Worm (Caenorhabditis elegans): Measurements from ENCODE around the gene gld-3.

The gld-3 gene

DNA sequence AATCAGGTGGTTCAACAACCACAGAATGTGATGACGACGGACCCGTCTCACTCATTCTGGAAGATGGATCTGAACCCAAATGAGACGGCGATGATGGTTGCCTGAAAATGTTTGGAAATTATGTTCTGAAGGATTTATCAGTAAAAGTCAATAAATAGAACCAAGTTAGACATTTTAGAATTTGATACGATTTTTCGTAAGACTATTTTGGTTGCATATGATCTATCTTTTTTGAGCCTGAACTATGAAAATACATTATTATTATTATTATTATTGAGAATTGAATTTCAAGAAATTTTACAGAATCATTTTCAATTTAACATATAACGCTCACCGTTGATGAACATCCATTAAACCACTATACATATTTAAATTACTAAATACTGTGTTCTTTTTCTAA, 22.5 kb upstream of the gld-3 start, which contains the start of gene F10E7.9:
Gene F10E7.9 (minus strand): TSS at position 101 of the 400 bp plus-strand sequence.
- no peak for TF ChIP-seq dao-5 (tag; optimal IDR thresholded peaks at IDR 0.05)
- no peak for TF ChIP-seq W03F9.2 (tag; optimal IDR thresholded peaks at IDR 0.05)
- no peak for TF ChIP-seq him-1 (tag; optimal IDR thresholded peaks at IDR 0.05)

DNA sequence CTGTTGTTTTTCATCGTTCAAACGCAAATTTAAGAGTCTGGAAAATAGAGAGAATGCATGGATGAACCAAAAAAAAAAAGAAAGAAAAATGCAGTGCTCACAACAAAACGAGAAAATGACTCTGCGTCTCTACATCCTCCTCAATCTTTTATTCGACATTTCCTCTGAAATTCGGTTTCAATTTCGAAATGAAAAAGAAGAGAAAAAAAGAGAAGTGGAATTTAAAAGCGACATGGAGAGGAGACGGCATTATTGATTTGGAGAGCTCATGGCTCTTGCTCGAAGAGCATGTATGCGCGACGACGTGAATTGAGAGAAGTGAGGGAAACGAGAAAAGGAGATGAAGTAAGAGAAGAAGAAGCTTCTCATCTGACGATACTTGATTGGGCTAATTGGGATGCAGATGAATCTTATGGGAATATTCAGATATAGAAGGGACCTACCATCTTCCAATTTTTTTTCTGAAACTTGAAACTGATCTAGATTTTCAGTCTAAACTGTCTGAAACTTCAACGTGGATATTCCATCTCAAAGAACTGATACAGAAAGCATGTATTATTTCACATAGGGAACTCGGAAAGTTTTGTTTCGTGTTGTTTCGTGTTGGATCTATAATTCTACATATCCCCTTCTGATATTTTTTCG, 21.3 kb upstream of the gld-3 start:
- TF ChIP-seq him-1 (tag; optimal IDR thresholded peaks at IDR 0.05): no peak
- TF ChIP-seq dao-5 (tag; optimal IDR thresholded peaks at IDR 0.05): no peak
- TF ChIP-seq W03F9.2 (tag; optimal IDR thresholded peaks at IDR 0.05): no peak

DNA sequence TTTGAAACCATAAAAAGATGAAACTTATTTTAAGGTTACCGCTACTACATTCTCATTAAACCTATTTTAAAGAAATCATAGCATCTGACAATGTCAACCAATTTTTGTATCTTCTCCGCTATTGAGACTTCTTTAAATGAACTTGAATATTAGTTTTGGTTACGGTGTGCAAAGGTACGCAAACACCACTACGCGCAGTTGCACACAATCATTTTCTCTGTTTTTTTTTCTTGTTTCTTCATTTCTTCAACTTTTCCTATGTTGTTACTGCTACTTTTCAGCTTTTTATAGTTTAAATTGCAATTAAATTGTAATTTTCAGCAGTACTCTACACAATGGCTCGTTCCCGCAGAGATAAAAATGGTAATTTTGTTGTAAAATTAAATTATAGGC, 20.8 kb upstream of the gld-3 start, which contains the start of gene F10E7.5:
Gene F10E7.5 (plus strand): TSS at position 322 of the 393 bp plus-strand sequence.
- TF ChIP-seq W03F9.2 (tag; optimal IDR thresholded peaks at IDR 0.05) (no peak), dao-5 (tag; optimal IDR thresholded peaks at IDR 0.05) (no peak), him-1 (tag; optimal IDR thresholded peaks at IDR 0.05) (peak; percentile 51)

DNA sequence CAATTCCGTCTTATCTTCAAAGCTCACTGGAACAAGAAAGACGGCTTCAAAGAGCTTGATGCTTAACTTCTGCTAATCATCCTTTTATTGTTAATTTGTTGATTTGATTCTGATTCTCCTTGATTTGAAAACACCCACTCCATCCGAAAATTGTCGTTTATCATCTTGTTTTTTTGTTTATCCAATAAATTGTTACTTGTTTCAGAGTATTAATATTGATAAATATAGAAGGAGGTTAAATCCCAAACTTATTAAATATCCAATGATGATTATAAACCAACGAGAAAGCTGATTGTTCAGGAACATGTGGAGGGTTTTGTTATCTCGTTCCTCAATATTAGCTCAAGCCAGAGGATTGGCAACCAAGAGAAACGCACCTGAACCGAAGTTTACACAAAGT, 19.7 kb upstream of the gld-3 start, which contains the start of gene F10E7.6:
Gene F10E7.6 (plus strand): TSS at position 301 of the 400 bp plus-strand sequence.
- TF ChIP-seq dao-5 (tag; optimal IDR thresholded peaks at IDR 0.05) (no peak), him-1 (tag; optimal IDR thresholded peaks at IDR 0.05) (no peak), W03F9.2 (tag; optimal IDR thresholded peaks at IDR 0.05) (no peak)

DNA sequence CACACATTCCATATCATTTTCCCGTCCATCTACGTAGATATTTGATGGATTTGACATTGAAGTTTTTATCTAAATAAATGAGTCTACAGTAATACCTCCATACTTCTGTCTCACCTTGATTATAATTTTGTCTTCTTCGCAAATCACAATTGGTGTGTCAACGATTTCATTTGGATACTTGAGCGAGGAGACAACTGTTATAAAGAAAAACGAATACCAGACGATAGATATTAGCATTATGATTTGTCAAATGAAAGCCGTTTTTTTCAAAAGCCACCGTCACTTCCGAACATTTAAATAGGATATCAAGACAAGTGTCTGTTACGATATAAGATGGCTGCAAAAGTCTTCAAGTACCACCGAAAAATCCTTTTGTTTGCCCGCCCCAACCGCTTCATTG, 16.8 kb upstream of the gld-3 start, which contains the start of gene cutl-5:
Gene cutl-5 (minus strand): TSS at position 269 of the 400 bp plus-strand sequence.
- TF ChIP-seq dao-5 (tag; optimal IDR thresholded peaks at IDR 0.05): no peak
- TF ChIP-seq W03F9.2 (tag; optimal IDR thresholded peaks at IDR 0.05): no peak
- no peak for TF ChIP-seq him-1 (tag; optimal IDR thresholded peaks at IDR 0.05)

DNA sequence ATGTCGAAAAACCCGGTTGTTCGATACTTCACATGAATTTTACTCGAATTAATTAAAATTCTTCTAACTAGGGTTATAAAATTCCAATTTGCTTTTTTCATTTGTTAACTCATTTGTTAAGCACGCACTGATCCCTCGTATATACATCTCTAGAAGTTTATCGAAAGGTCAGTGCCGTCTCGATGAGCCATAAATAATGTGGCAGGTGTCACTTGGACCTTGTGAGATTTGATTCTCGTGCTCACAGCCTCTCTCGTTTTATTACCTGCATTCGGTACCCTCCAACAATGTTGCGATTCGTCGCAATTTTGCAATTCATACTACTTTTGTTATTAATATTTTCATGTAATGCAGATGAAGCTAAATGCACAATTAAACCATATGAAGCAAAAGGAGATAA, 16.1 kb upstream of the gld-3 start, which contains the start of gene spon-1:
Gene spon-1 (plus strand): TSS at position 208 of the 400 bp plus-strand sequence.
- TF ChIP-seq W03F9.2 (tag; optimal IDR thresholded peaks at IDR 0.05): no peak
- TF ChIP-seq dao-5 (tag; optimal IDR thresholded peaks at IDR 0.05): no peak
- no peak for TF ChIP-seq him-1 (tag; optimal IDR thresholded peaks at IDR 0.05)

DNA sequence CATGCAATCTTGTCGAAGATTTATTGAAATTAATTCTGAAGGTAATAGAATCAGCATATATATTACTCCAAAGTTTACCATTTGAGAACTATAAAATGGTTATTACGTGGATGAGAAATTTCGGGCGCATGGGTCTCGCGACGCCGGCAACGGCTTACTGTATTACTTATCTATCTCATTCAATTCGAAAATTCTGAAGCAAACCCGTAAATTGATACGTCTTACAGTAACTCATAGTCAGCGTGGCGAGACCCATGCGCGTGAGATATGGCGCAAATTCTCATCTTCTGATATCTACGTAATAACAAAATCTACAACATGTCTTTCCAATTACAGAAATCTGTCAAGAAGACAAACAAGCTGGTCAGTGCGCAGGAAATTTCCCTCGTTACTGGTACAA, 12.9 kb upstream of the gld-3 start:
- TF ChIP-seq him-1 (tag; optimal IDR thresholded peaks at IDR 0.05) (no peak), dao-5 (tag; optimal IDR thresholded peaks at IDR 0.05) (no peak), W03F9.2 (tag; optimal IDR thresholded peaks at IDR 0.05) (no peak)

DNA sequence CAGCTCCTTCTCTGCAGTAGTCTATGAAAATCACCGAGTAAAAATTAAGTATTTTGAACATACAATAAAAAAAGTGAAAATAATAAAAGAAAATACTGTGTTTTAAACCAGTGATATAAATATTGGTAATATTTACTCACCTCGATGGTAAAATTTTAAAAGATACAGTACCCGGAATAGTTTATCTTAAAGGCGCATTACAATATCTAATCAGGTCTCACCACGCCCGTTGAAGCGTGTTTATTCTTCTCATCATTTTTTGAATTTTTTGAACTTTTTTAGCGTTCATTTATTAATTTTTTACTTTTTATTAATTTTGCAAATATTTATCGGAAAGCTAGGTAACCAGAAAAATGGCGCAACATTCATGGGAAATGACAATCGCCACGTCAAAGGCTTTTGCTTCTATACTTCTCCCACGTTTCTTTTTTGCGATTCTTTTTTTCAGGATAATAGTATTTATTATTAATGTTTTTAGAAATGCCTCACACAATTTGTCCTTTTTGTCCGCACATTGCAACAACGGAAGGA, 10.6 kb upstream of the gld-3 start, which contains the start of gene F10E7.2:
Gene F10E7.2 (plus strand): TSS at position 481 of the 531 bp plus-strand sequence.
- no peak for TF ChIP-seq W03F9.2 (tag; optimal IDR thresholded peaks at IDR 0.05)

DNA sequence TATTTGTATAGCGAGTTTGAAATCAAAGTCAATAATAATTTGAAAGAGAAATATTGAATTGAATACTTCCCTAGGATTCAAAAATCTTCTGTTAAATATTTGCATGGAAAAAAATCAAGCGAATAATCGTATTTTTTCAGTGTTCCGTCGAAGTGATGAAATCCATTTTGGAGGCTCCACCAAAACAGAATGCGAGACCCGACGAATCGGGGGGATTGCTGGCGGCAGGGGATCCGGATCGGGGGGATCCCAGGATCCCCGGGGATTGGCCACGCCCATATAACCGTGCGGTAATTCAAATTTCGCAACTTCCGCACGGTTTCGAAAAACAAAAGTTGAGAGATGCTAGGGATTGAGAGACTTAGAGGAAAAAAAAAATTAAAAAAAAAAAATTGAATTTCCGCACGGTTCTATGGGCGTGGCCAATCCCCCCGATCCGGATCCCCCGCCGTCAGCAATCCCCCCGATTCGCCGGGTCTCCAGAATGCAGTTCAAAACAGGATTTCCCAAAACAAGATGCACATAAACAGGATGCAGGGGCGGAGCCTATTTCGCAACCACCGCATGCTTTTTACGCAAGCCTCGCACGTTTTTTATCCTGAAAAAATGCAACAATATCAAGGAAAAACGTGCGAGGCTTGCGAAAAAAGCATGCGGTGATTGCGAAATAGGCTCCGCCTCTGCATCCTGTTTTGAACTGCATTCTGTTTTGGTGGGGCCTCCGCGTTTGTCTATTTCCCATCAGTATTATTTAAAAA, 9.6 kb upstream of the gld-3 start, which contains the start of gene F10E7.11:
Gene F10E7.11 (minus strand): TSS at position 232 of the 758 bp plus-strand sequence.
- TF ChIP-seq him-1 (tag; optimal IDR thresholded peaks at IDR 0.05) (no peak), W03F9.2 (tag; optimal IDR thresholded peaks at IDR 0.05) (no peak), dao-5 (tag; optimal IDR thresholded peaks at IDR 0.05) (no peak)

DNA sequence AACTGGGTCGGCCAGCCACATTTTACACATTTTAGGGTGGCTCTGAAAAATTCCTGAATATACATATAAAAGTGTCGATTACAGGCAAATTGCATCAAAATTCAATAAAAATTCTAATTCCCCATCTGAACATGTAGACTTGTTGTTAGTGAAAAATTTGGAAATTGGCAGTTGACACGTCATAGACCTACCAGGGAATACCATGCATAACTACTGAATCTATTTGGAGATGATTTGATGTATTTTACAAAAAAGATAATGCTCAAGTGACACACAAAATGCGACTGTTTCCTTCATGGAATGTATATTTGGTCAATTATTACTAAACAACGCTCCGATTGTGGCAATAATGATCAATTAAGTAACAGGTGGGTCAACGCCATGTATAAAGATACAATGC, 6.0 kb upstream of the gld-3 start, which contains the start of gene F10E7.1:
Gene F10E7.1 (plus strand): TSS at position 301 of the 400 bp plus-strand sequence.
- no peak for TF ChIP-seq dao-5 (tag; optimal IDR thresholded peaks at IDR 0.05)
- TF ChIP-seq W03F9.2 (tag; optimal IDR thresholded peaks at IDR 0.05): no peak
- TF ChIP-seq him-1 (tag; optimal IDR thresholded peaks at IDR 0.05): no peak

DNA sequence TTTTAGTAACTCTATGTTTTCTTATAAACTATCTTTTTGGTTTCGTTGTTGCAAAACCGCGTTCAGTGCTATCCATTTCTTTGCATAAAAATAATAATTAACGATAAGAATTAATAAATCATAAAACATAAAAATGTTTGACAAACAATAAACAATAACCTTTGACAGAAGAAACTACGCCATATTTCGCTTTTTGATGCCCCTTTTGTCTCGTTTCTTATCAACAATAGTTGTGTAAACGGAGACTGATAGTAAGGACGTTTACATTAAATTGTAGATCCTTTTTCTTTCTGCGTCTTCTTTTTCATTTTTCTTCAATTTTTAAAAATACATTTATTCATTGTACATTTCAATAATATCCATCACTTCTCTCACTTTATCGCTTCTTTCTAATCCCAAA, 6.6 kb downstream of the gld-3 start:
- TF ChIP-seq him-1 (tag; optimal IDR thresholded peaks at IDR 0.05): no peak
- TF ChIP-seq dao-5 (tag; optimal IDR thresholded peaks at IDR 0.05): no peak
- TF ChIP-seq W03F9.2 (tag; optimal IDR thresholded peaks at IDR 0.05): no peak

DNA sequence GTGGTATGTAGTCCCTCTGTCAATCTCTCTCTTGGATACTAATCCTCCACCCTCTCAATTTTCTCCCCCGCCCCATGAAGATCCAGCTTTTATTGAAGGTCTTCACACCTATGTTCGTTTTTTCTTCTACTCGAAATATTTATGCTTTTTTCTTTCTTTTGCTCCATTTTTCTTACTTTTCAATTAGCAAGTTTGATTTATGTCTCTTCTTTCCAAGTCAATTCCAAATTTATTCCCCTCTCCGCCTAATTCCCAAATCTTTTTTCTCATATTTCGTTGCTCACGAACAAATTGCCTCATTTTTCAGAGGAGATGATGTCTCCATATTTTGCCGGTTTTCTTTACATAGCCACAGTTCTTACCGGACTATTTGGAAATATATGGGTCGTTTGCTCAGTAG, 11.9 kb downstream of the gld-3 start, which contains the start of gene npr-31:
Gene npr-31 (plus strand): TSS at position 301 of the 400 bp plus-strand sequence.
- TF ChIP-seq dao-5 (tag; optimal IDR thresholded peaks at IDR 0.05) (no peak), him-1 (tag; optimal IDR thresholded peaks at IDR 0.05) (no peak), W03F9.2 (tag; optimal IDR thresholded peaks at IDR 0.05) (no peak)

DNA sequence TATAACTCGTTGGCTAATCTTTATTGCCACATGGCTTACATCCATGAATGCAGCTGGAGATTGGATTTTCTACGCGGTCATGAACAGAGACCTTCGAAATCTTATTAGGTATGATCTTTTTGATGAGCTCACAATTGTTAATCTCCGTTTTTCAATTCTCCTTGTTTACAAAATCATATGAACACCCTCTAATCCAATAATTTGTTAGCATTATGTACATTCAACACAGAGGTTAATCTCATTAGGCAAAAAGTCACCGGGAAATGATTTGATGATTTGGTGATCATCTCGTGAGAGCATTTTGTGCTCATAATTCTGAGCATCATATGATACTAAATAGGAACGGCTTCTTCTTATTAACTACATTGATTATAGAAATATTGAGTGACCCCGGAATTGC, 13.8 kb downstream of the gld-3 start:
- TF ChIP-seq W03F9.2 (tag; optimal IDR thresholded peaks at IDR 0.05) (no peak), him-1 (tag; optimal IDR thresholded peaks at IDR 0.05) (no peak), dao-5 (tag; optimal IDR thresholded peaks at IDR 0.05) (no peak)

DNA sequence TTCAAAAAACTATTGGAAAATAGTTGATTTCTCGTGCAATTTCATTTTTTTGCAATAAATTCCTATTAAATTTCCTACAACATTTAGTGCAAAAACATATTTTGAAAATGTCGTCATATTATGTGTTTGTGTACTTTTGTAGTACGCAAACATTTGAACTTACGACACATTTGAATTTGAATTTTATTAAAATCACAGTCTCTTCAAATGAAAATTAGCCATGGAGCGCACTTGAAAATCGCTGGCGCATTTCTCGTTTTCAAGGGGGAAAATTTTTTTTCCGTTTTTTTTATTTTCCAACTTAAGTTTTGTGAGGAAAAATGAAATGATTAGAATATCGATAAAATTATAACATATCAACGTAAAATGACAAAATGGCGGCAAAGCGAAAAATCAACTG, 15.1 kb downstream of the gld-3 start:
- TF ChIP-seq W03F9.2 (tag; optimal IDR thresholded peaks at IDR 0.05) (peak; percentile 56), dao-5 (tag; optimal IDR thresholded peaks at IDR 0.05) (no peak)

All from whole organism, L4/young adult.